Worm (Caenorhabditis elegans): Measurements from ENCODE around the gene Y116F11A.6.

Gene Y116F11A.6

ce11 chrV:19727990-19728389 is 8.6 kb downstream of the Y116F11A.6 start:
- TF ChIP-seq sox-2 (GFP tag; IDR thresholded peaks at IDR 0.05) (no peak), pha-4 (tag; optimal IDR thresholded peaks at IDR 0.05) (no peak), lim-6 (tag; optimal IDR thresholded peaks at IDR 0.05) (no peak), dmd-4 (tag; optimal IDR thresholded peaks at IDR 0.05; ENCODE audit: borderline replicate concordance) (no peak), tbx-7 (tag; optimal IDR thresholded peaks at IDR 0.05) (no peak)

DNA sequence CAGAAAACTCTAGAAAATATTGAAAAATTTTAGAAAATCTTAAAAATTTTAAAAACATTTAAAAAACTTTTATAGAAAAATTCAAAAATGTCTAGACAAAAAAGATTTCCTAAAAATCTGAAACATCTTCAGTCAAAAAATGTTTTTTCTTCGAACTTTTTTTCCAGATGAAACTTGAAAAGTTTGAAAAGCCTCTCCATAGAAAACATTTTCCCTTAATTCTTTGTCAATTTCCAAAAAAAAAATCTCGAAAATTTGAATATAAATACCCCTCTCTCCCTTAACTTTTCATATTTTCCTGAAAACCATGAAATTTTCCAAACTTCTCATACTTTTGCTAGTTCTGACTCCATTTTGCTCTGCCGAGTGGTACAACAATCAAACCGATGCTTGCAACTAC is 9.4 kb downstream of the Y116F11A.6 start, which contains the start of gene Y116F11A.3:
TSS of gene Y116F11A.3 (plus strand) at position 301 of the 400 bp plus-strand sequence.
- TF ChIP-seq che-1 (tag; optimal IDR thresholded peaks at IDR 0.05) (no peak), nhr-11 (tag; optimal IDR thresholded peaks at IDR 0.05) (no peak)

DNA sequence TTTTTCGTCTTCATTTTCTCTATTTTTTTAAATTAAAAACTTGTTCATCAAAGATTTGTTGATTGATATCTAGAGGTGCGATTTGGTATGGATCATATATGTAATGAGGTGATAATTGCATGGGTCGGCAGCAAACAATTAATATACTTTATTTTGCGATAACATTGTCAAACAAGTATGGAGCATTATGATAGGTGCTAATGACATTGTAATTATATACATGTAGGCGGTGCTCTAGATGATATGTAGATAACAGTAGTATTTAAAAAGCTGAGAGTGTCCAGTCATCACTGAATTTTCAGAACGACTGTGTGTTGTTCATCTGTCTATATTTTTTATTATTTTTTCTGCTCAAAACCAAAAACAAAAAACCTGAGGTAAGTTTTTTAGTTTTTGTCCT is 10.9 kb downstream of the Y116F11A.6 start, which contains the start of gene Y116F11A.1:
TSS of gene Y116F11A.1 (plus strand) at position 301 of the 400 bp plus-strand sequence.
- TF ChIP-seq F13H6.1 (tag; optimal IDR thresholded peaks at IDR 0.05) = no peak
- TF ChIP-seq ref-2 (tag; optimal IDR thresholded peaks at IDR 0.05) = no peak
- TF ChIP-seq ceh-22 (tag; optimal IDR thresholded peaks at IDR 0.05) = no peak
- no peak for TF ChIP-seq K02D7.2 (tag; optimal IDR thresholded peaks at IDR 0.05)

ce11 chrV:19733728-19734127 is 14.4 kb downstream of the Y116F11A.6 start:
- no peak for TF ChIP-seq ceh-30 (tag; optimal IDR thresholded peaks at IDR 0.05)
- TF ChIP-seq pag-3 (tag; optimal IDR thresholded peaks at IDR 0.05; ENCODE audit: borderline replicate concordance) = peak; percentile 40

DNA sequence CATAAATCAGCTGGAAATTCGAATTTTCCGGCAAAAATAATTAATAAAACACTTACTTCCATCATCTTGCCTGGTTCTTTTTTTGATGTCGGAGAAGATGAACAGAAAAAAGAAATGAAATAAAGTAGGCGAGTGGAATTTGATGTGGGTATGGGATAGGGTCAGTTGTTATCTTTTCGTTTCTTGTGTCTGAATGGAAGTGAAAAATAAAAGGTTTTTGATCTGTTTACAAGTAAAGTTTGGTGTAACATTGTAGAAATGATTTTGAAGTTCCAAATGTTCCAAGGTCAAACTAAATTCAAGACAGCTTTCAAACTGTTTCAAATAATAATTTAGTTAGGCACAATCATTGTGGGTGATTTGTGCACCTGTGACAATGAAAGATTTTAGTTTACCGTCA is 18.1 kb downstream of the Y116F11A.6 start, which contains the start of gene W04E12.7:
TSS of gene W04E12.7 (minus strand) at position 101 of the 400 bp plus-strand sequence.
- no peak for TF ChIP-seq syd-9 (tag; optimal IDR thresholded peaks at IDR 0.05)
- no peak for TF ChIP-seq ceh-24 (tag; optimal IDR thresholded peaks at IDR 0.05)
- TF ChIP-seq tbx-2 (tag; optimal IDR thresholded peaks at IDR 0.05) = no peak
- TF ChIP-seq elt-4 (tag; optimal IDR thresholded peaks at IDR 0.05) = no peak

DNA sequence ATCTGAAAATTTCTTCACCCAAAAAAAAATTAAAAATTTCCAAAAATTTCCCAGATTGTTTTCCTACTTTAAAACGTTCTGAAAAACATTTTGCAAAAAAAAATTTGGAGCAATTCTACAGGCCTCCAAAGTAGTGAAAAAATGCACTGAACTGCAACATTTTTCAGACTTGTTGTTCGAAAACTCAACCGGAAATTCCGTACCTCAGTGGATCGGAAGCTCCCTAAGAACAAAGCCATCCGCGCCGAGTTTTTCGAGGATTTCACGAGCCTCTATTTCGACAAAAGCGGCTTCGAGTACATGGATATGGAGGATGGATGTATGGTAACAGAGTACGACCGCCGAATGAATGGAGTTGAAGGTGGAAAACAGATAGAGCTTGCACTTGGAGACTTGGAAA is 18.8 kb downstream of the Y116F11A.6 start, which contains the start of gene fbxa-131:
TSS of gene fbxa-131 (plus strand) at position 301 of the 400 bp plus-strand sequence.
- TF ChIP-seq unc-55 (GFP tag; optimal IDR thresholded peaks at IDR 0.05) (no peak), fax-1 (tag; optimal IDR thresholded peaks at IDR 0.05) (no peak), K02D7.2 (tag; optimal IDR thresholded peaks at IDR 0.05) (no peak), pros-1 (tag; optimal IDR thresholded peaks at IDR 0.05) (no peak), elt-4 (tag; optimal IDR thresholded peaks at IDR 0.05) (no peak), lin-11 (tag; optimal IDR thresholded peaks at IDR 0.05) (no peak), C08G9.2 (tag; optimal IDR thresholded peaks at IDR 0.05) (no peak)

ce11 chrV:19741034-19741433 is 21.7 kb downstream of the Y116F11A.6 start, which contains the start of gene W04E12.2:
W04E12.2 (minus strand) TSS chrV:19741134.
- TF ChIP-seq ceh-31 (tag; optimal IDR thresholded peaks at IDR 0.05) (no peak), ceh-6 (GFP tag; optimal IDR thresholded peaks at IDR 0.05) (no peak), tbx-7 (tag; optimal IDR thresholded peaks at IDR 0.05) (no peak), dve-1 (tag; optimal IDR thresholded peaks at IDR 0.05) (no peak), pha-2 (tag; optimal IDR thresholded peaks at IDR 0.05) (no peak), ama-1 (optimal IDR thresholded peaks at IDR 0.05) (no peak), fkh-10 (GFP tag; optimal IDR thresholded peaks at IDR 0.05) (no peak), pqm-1 (tag; optimal IDR thresholded peaks at IDR 0.05) (no peak), mec-3 (tag; optimal IDR thresholded peaks at IDR 0.05; ENCODE audit: borderline replicate concordance) (no peak), ceh-30 (tag; optimal IDR thresholded peaks at IDR 0.05) (no peak), pat-9 (tag; optimal IDR thresholded peaks at IDR 0.05) (no peak), unc-3 (GFP tag; conservative IDR thresholded peaks at IDR 0.05) (no peak), unc-3 (tag; optimal IDR thresholded peaks at IDR 0.05) (no peak), F13H6.1 (tag; optimal IDR thresholded peaks at IDR 0.05) (no peak)

Measured in whole organism, late embryonic.